Fruit fly (Drosophila melanogaster) whole organism, embryonic: Measurements from ENCODE around the gene Stat92E.

Experiments used
- Bdp1 ChIP-seq: fragments of 200-800 bp; sonication (Bioruptor generic); optimal IDR thresholded peaks from 3 replicates; lab custom pipeline; 2016; ENCODE audit warnings: missing biosample characterization, missing genetic modification characterization
- CG10979 ChIP-seq: fragments of 200-800 bp; sonication (Bioruptor generic); optimal IDR thresholded peaks from 2 replicates; lab custom pipeline; 2018; ENCODE audit warnings: missing biosample characterization, mild to moderate bottlenecking, missing genetic modification characterization, moderate library complexity
- CG13287 ChIP-seq: fragments of 200-800 bp; sonication (Bioruptor generic); IDR thresholded peaks from 2 replicates; pipeline ENCODE4 v1.3.6; 2022; ENCODE audit warnings: missing biosample characterization, missing genetic modification characterization; ENCODE audit not compliant: partially characterized antibody
- CG14050 ChIP-seq: fragments of 200-800 bp; sonication (Bioruptor generic); IDR thresholded peaks from 3 replicates; pipeline ENCODE4 v1.3.6; 2022; ENCODE audit warnings: missing biosample characterization, missing genetic modification characterization
- CG14860 ChIP-seq: fragments of 200-800 bp; sonication (Bioruptor generic); IDR thresholded peaks from 3 replicates; pipeline ENCODE4 v1.3.6; 2022; ENCODE audit warnings: missing biosample characterization, missing genetic modification characterization; ENCODE audit not compliant: partially characterized antibody
- CG15479 ChIP-seq: fragments of 200-800 bp; sonication (Bioruptor generic); optimal IDR thresholded peaks from 3 replicates; lab custom pipeline; 2019; ENCODE audit warnings: missing biosample characterization, mild to moderate bottlenecking, missing genetic modification characterization, moderate library complexity
- CG1647 ChIP-seq: fragments of 200-800 bp; sonication (Bioruptor generic); optimal IDR thresholded peaks from 3 replicates; lab custom pipeline; 2016; ENCODE audit warnings: missing biosample characterization, missing genetic modification characterization
- CG17328 ChIP-seq: fragments of 200-800 bp; sonication (Bioruptor generic); IDR thresholded peaks from 2 replicates; pipeline ENCODE4 v1.3.6; 2022; ENCODE audit warnings: missing biosample characterization, missing genetic modification characterization
- CG2129 ChIP-seq: fragments of 200-800 bp; sonication (Bioruptor generic); IDR thresholded peaks from 2 replicates; pipeline ENCODE4 v1.3.6; 2022; ENCODE audit warnings: missing biosample characterization, missing genetic modification characterization; ENCODE audit not compliant: partially characterized antibody
- CG2199 ChIP-seq: fragments of 200-800 bp; sonication (Bioruptor generic); IDR thresholded peaks from 3 replicates; pipeline ENCODE4 v1.3.6; 2022; ENCODE audit warnings: missing biosample characterization, missing genetic modification characterization
- CG31441 ChIP-seq: fragments of 200-800 bp; sonication (Bioruptor generic); IDR thresholded peaks from 2 replicates; pipeline ENCODE4 v1.3.6; 2022; ENCODE audit warnings: missing biosample characterization, missing genetic modification characterization
- CG4424 ChIP-seq: fragments of 200-800 bp; sonication (Bioruptor generic); optimal IDR thresholded peaks from 3 replicates; lab custom pipeline; 2016; ENCODE audit warnings: missing biosample characterization, missing genetic modification characterization
- CkIIα-i1 ChIP-seq: fragments of 200-800 bp; sonication (Bioruptor generic); IDR thresholded peaks from 2 replicates; pipeline ENCODE4 v1.3.6; 2022; ENCODE audit warnings: missing biosample characterization, missing genetic modification characterization
- CoRest ChIP-seq: fragments of 200-800 bp; sonication (Bioruptor generic); optimal IDR thresholded peaks from 3 replicates; lab custom pipeline; 2018; ENCODE audit warnings: missing biosample characterization, mild to moderate bottlenecking, missing genetic modification characterization, moderate library complexity
- D ChIP-seq, 2 experiments: fragments of 200-800 bp in 1 of 2; fragments of >200 bp in 1 of 2; sonication (Bioruptor generic) in 1 of 2; optimal IDR thresholded peaks; 2 replicates in 1 of 2; 3 replicates in 1 of 2; lab custom pipeline; 2017; ENCODE audit warnings: mild to moderate bottlenecking in 1 of 2, missing biosample characterization in 1 of 2, missing genetic modification characterization in 1 of 2, missing genetic modification reagents in 1 of 2
- Dbx ChIP-seq: fragments of 200-800 bp; sonication (Bioruptor generic); IDR thresholded peaks from 3 replicates; pipeline ENCODE4 v1.3.6; 2022; ENCODE audit warnings: missing biosample characterization, missing genetic modification characterization
- Dll ChIP-seq: fragments of 200-800 bp; sonication (Bioruptor generic); IDR thresholded peaks from 4 replicates; pipeline ENCODE4 v1.3.6; 2022; ENCODE audit warnings: missing biosample characterization, missing genetic modification characterization; ENCODE audit not compliant: partially characterized antibody
- Dp ChIP-seq: fragments of 200-800 bp; sonication (Bioruptor generic); optimal IDR thresholded peaks from 2 replicates; lab custom pipeline; 2018; ENCODE audit warnings: missing biosample characterization, mild to moderate bottlenecking, missing genetic modification characterization, moderate library complexity
- Drgx ChIP-seq: fragments of 200-800 bp; sonication (Bioruptor generic); IDR thresholded peaks from 2 replicates; pipeline ENCODE4 v1.3.6; 2022; ENCODE audit warnings: missing biosample characterization, missing genetic modification characterization
- Elba2 ChIP-seq: fragments of 200-800 bp; sonication (Bioruptor generic); optimal IDR thresholded peaks from 3 replicates; lab custom pipeline; 2016; ENCODE audit warnings: missing biosample characterization, missing genetic modification characterization
- Ets65A ChIP-seq: fragments of 200-800 bp; sonication (Bioruptor generic); peaks from one replicate; lab custom pipeline; 2016; ENCODE audit warnings: missing biosample characterization, missing genetic modification characterization
- HHEX ChIP-seq: fragments of 200-800 bp; sonication (Bioruptor generic); optimal IDR thresholded peaks from 3 replicates; lab custom pipeline; 2017; ENCODE audit warnings: missing biosample characterization, mild to moderate bottlenecking, missing genetic modification characterization, missing genetic modification reagents
- HLH4C ChIP-seq: fragments of 200-800 bp; sonication (Bioruptor generic); IDR thresholded peaks from 3 replicates; pipeline ENCODE4 v1.3.6; 2022; ENCODE audit warnings: missing biosample characterization, missing genetic modification characterization; ENCODE audit not compliant: partially characterized antibody
- Hmr ChIP-seq: fragments of 200-800 bp; sonication (Bioruptor generic); optimal IDR thresholded peaks from 3 replicates; lab custom pipeline; 2017; ENCODE audit warnings: mild to moderate bottlenecking, missing biosample characterization, missing genetic modification reagents, missing genetic modification characterization
- Lpt ChIP-seq: fragments of >200 bp; optimal IDR thresholded peaks from 2 replicates; lab custom pipeline; 2018; ENCODE audit warnings: missing biosample characterization, missing genetic modification characterization
- Med ChIP-seq: fragments of 200-800 bp; sonication (Bioruptor generic); peaks from one replicate; lab custom pipeline; 2016; ENCODE audit warnings: missing biosample characterization, missing genetic modification characterization, mild to moderate bottlenecking, inconsistent platforms, moderate library complexity
- Optix ChIP-seq: fragments of 200-800 bp; sonication (Bioruptor generic); IDR thresholded peaks from 3 replicates; pipeline ENCODE4 v1.3.6; 2022; ENCODE audit warnings: missing biosample characterization, missing genetic modification characterization
- Rfx ChIP-seq: fragments of 200-800 bp; sonication (Bioruptor generic); IDR thresholded peaks from 2 replicates; pipeline ENCODE4 v1.3.6; 2022; ENCODE audit warnings: missing biosample characterization, missing genetic modification characterization
- Stat92E ChIP-seq, 3 experiments: fragments of >200 bp in 2 of 3; fragments of 200-800 bp in 1 of 3; sonication (Bioruptor generic) in 1 of 3; optimal IDR thresholded peaks; 2 replicates each; lab custom pipeline; 2017 to 2019; ENCODE audit warnings: missing biosample characterization in 3 of 3, missing genetic modification characterization in 3 of 3, mild to moderate bottlenecking in 1 of 3, moderate library complexity in 1 of 3
- bbx ChIP-seq: fragments of 200-800 bp; sonication (Bioruptor generic); IDR thresholded peaks from 2 replicates; pipeline ENCODE4 v1.3.6; 2022; ENCODE audit warnings: missing biosample characterization, missing genetic modification characterization; ENCODE audit not compliant: partially characterized antibody
- cad ChIP-seq: fragments of >200 bp; optimal IDR thresholded peaks from 2 replicates; lab custom pipeline; 2017; ENCODE audit warnings: missing biosample characterization, missing genetic modification characterization
- crol ChIP-seq: fragments of 200-800 bp; sonication (Bioruptor generic); IDR thresholded peaks from 2 replicates; pipeline ENCODE4 v1.3.6; 2022; ENCODE audit warnings: missing biosample characterization, missing genetic modification characterization
- esg ChIP-seq: fragments of 200-800 bp; sonication (Bioruptor generic); conservative IDR thresholded peaks from 2 replicates; pipeline ENCODE4 v1.3.6; 2022; ENCODE audit warnings: missing biosample characterization, missing genetic modification characterization
- eve ChIP-seq, 2 experiments: fragments of >200 bp; optimal IDR thresholded peaks; 2 replicates each; lab custom pipeline; 2017; ENCODE audit warnings: missing biosample characterization in 2 of 2, missing genetic modification characterization in 2 of 2
- grn ChIP-seq: fragments of 200-800 bp; sonication (Bioruptor generic); optimal IDR thresholded peaks from 3 replicates; lab custom pipeline; 2017; ENCODE audit warnings: missing biosample characterization, missing genetic modification characterization
- ham ChIP-seq: fragments of 200-800 bp; sonication (Bioruptor generic); IDR thresholded peaks from 2 replicates; pipeline ENCODE4 v1.3.6; 2022; ENCODE audit warnings: missing biosample characterization, missing genetic modification characterization
- insv ChIP-seq, 2 experiments: fragments of 200-800 bp; sonication (Bioruptor generic); optimal IDR thresholded peaks; 3 replicates each; lab custom pipeline; 2016 to 2018; ENCODE audit warnings: missing biosample characterization in 2 of 2, missing genetic modification characterization in 2 of 2
- kni ChIP-seq: fragments of 200-800 bp; sonication (Bioruptor generic); optimal IDR thresholded peaks from 3 replicates; lab custom pipeline; 2017; ENCODE audit warnings: mild to moderate bottlenecking, missing biosample characterization, missing genetic modification reagents, missing genetic modification characterization
- pros ChIP-seq: fragments of 200-800 bp; sonication (Bioruptor generic); optimal IDR thresholded peaks from 3 replicates; lab custom pipeline; 2019; ENCODE audit warnings: missing biosample characterization, mild to moderate bottlenecking, missing genetic modification characterization, moderate library complexity
- schlank ChIP-seq: fragments of 200-800 bp; sonication (Bioruptor generic); optimal IDR thresholded peaks from 2 replicates; lab custom pipeline; 2018; ENCODE audit warnings: missing biosample characterization, mild to moderate bottlenecking, missing genetic modification characterization
- tll ChIP-seq, 2 experiments: fragments of 200-800 bp in 1 of 2; fragments of >200 bp in 1 of 2; sonication (Bioruptor generic) in 1 of 2; optimal IDR thresholded peaks; 2 replicates each; lab custom pipeline; 2017 to 2019; ENCODE audit warnings: missing biosample characterization in 2 of 2, missing genetic modification characterization in 2 of 2, mild to moderate bottlenecking in 1 of 2, moderate library complexity in 1 of 2
- wor ChIP-seq: fragments of 200-800 bp; sonication (Bioruptor generic); IDR thresholded peaks from 2 replicates; pipeline ENCODE4 v1.3.6; 2022; ENCODE audit warnings: missing biosample characterization, missing genetic modification characterization
- yki ChIP-seq: fragments of >200 bp; optimal IDR thresholded peaks from 3 replicates; lab custom pipeline; 2018
- zfh1 ChIP-seq: fragments of 200-800 bp; sonication (Bioruptor generic); IDR thresholded peaks from 3 replicates; pipeline ENCODE4 v1.3.6; 2022; ENCODE audit warnings: missing biosample characterization, missing genetic modification characterization

Stat92E gene

dm6 chr3R:20545678-20546077 lies 6.4 kb downstream of the Stat92E start (continued):
- TF ChIP-seq Rfx (0 out of 2 replicates have a peak, but pooled peaks have one; percentile 19), CG31441 (GFP tag; lab: Robert Waterston, UW) (no peak), schlank (tag; lab: Kevin White, UChicago) (peak; percentile 20)

- TF ChIP-seq HLH4C (GFP tag; lab: Robert Waterston, UW) (no peak), Drgx (GFP tag; lab: Robert Waterston, UW) (0 out of 2 replicates have a peak, but pooled peaks have one; percentile 8)
Observed at dm6 chr3R:20544952-20545351, 7.2 kb downstream of the Stat92E start.

dm6 chr3R:20543719-20544118 lies 8.4 kb downstream of the Stat92E start:
- peak; percentile 28 for TF ChIP-seq grn (GFP tag; lab: Kevin White, UChicago)
- TF ChIP-seq bbx (GFP tag; lab: Robert Waterston, UW), result no peak
- no peak for TF ChIP-seq Dll (GFP tag; lab: Robert Waterston, UW)
- no peak for TF ChIP-seq wor (GFP tag; lab: Robert Waterston, UW)
- no peak for TF ChIP-seq CG17328 (GFP tag; lab: Robert Waterston, UW)
- TF ChIP-seq yki (lab: Kevin White, UChicago), result no peak
- no peak for TF ChIP-seq Dp (GFP tag; lab: Kevin White, UChicago)
- TF ChIP-seq Optix, result no peak
- TF ChIP-seq insv (GFP tag; optimal IDR thresholded peaks at IDR 0.05; lab: Kevin White, UChicago), result peak in 1 of 2 experiments; percentile 66
- no peak for TF ChIP-seq schlank (tag; lab: Kevin White, UChicago)

dm6 chr3R:20543220-20543619 lies 8.9 kb downstream of the Stat92E start:
- no peak for TF ChIP-seq CkIIα-i1 (GFP tag; lab: Robert Waterston, UW)
- TF ChIP-seq kni (GFP tag; lab: Kevin White, UChicago), result peak; percentile 94
- TF ChIP-seq Dbx (GFP tag; lab: Robert Waterston, UW), result no peak
- peak; percentile 3 for TF ChIP-seq CG15479 (GFP tag; lab: Kevin White, UChicago)
- no peak for TF ChIP-seq eve (GFP tag; optimal IDR thresholded peaks at IDR 0.05; lab: Kevin White, UChicago)
- no peak for TF ChIP-seq CG2129
- TF ChIP-seq CG14050, result no peak
- TF ChIP-seq CG13287 (GFP tag; lab: Robert Waterston, UW), result no peak
- 0 out of 2 replicates have a peak, but pooled peaks have one; percentile 29 for TF ChIP-seq crol
- TF ChIP-seq Ets65A (GFP tag; lab: Kevin White, UChicago), result peak; percentile 28
- no peak for TF ChIP-seq ham
- no peak for TF ChIP-seq HHEX
- TF ChIP-seq Hmr (GFP tag; lab: Kevin White, UChicago), result no peak
- peak in 1 of 2 experiments; percentile 99 for TF ChIP-seq tll (GFP tag; optimal IDR thresholded peaks at IDR 0.05; lab: Kevin White, UChicago)
- peak; percentile 61 for TF ChIP-seq Med (GFP tag; lab: Kevin White, UChicago)
- peak in 1 of 3 experiments; percentile 89 for TF ChIP-seq Stat92E (GFP tag; optimal IDR thresholded peaks at IDR 0.05; lab: Kevin White, UChicago)
- peak; percentile 54; the same call in 1 of the 3 replicates for TF ChIP-seq CG2199 (GFP tag; lab: Robert Waterston, UW)
- peak; percentile 90 for TF ChIP-seq grn (GFP tag; lab: Kevin White, UChicago)
- TF ChIP-seq pros, result peak; percentile 61
- TF ChIP-seq D (optimal IDR thresholded peaks at IDR 0.05; lab: Kevin White, UChicago), result peak; percentile 25
- TF ChIP-seq D (GFP tag; optimal IDR thresholded peaks at IDR 0.05; lab: Kevin White, UChicago), result no peak
- TF ChIP-seq Lpt (GFP tag; lab: Kevin White, UChicago), result peak; percentile 23
- TF ChIP-seq esg (GFP tag; lab: Robert Waterston, UW), result no peak
- TF ChIP-seq zfh1 (GFP tag; lab: Robert Waterston, UW), result 0 out of 3 replicates have a peak, but pooled peaks have one; percentile 6
- no peak for TF ChIP-seq CG14860 (GFP tag; lab: Robert Waterston, UW)
- TF ChIP-seq Elba2 (GFP tag; lab: Kevin White, UChicago), result no peak
- TF ChIP-seq CoRest (tag; lab: Kevin White, UChicago), result no peak
- TF ChIP-seq CG10979 (tag; lab: Kevin White, UChicago), result no peak
- no peak for TF ChIP-seq CG4424
- no peak for TF ChIP-seq Bdp1 (GFP tag; lab: Kevin White, UChicago)
- no peak for TF ChIP-seq CG1647 (GFP tag; lab: Kevin White, UChicago)
- peak; percentile 27 for TF ChIP-seq cad
